Fruit fly (Drosophila melanogaster): ENCODE results near the gene PyK.

The PyK gene

dm6 chr3R:22410537-22411360 is 43.4 kb downstream of the PyK start, which contains the start of the genes CG13850 and lqfR (continued):
- TF ChIP-seq chif (GFP tag; optimal IDR thresholded peaks at IDR 0.05) (peak; percentile 44 to 73), CrebB (tag; optimal IDR thresholded peaks at IDR 0.05) (no peak), unc-4 (GFP tag; IDR thresholded peaks at IDR 0.05; ENCODE audit: partially characterized antibody) (no peak), wek (GFP tag; optimal IDR thresholded peaks at IDR 0.05) (no peak), nom (GFP tag; optimal IDR thresholded peaks at IDR 0.05) (no peak), tup (GFP tag; optimal IDR thresholded peaks at IDR 0.05) (peak; percentile 48), hkb (optimal IDR thresholded peaks at IDR 0.05) (peak; percentile 52), hkb (GFP tag; IDR thresholded peaks at IDR 0.05) (no peak), tx (GFP tag; optimal IDR thresholded peaks at IDR 0.05) (peak; percentile 75), jumu (GFP tag; optimal IDR thresholded peaks at IDR 0.05) (peak; percentile 81), dmrt99B (tag; optimal IDR thresholded peaks at IDR 0.05) (no peak), dysf (GFP tag; IDR thresholded peaks at IDR 0.05) (peak; percentile 75; the same call in 2 of the 3 replicates), amos (GFP tag; IDR thresholded peaks at IDR 0.05; ENCODE audit: partially characterized antibody) (no peak), CG8388 (GFP tag; optimal IDR thresholded peaks at IDR 0.05) (peak; percentile 2), CG30020 (tag; optimal IDR thresholded peaks at IDR 0.05) (peak; percentile 11), Fer2 (tag; optimal IDR thresholded peaks at IDR 0.05) (peak; percentile 22), CG5245 (GFP tag; optimal IDR thresholded peaks at IDR 0.05) (peak; percentile 65), Mad (GFP tag; optimal IDR thresholded peaks at IDR 0.05) (peak; percentile 66), CG12236 (GFP tag; optimal IDR thresholded peaks at IDR 0.05) (peak; percentile 26), Gsc (GFP tag; IDR thresholded peaks at IDR 0.05) (no peak), Doc2 (GFP tag; IDR thresholded peaks at IDR 0.05) (no peak), unpg (GFP tag; optimal IDR thresholded peaks at IDR 0.05) (no peak), CG11085 (GFP tag; IDR thresholded peaks at IDR 0.05) (peak; percentile 40; the same call in 1 of the 2 replicates), YL-1 (GFP tag; optimal IDR thresholded peaks at IDR 0.05) (peak; percentile 71), CG32767 (GFP tag; IDR thresholded peaks at IDR 0.05) (no peak), tap (tag; optimal IDR thresholded peaks at IDR 0.05) (no peak), Kr (GFP tag; optimal IDR thresholded peaks at IDR 0.05) (no peak), vnd (GFP tag; IDR thresholded peaks at IDR 0.05; ENCODE audit: partially characterized antibody) (no peak), so (GFP tag; IDR thresholded peaks at IDR 0.05) (no peak), CG10267 (tag; optimal IDR thresholded peaks at IDR 0.05) (peak; percentile 97), Ets65A (GFP tag) (peak; percentile 99), D (optimal IDR thresholded peaks at IDR 0.05) (no peak), D (GFP tag; optimal IDR thresholded peaks at IDR 0.05) (peak; percentile 64), MTF-1 (GFP tag; optimal IDR thresholded peaks at IDR 0.05; ENCODE audit: borderline replicate concordance) (no peak), CG18262 (tag; optimal IDR thresholded peaks at IDR 0.05) (peak; percentile 76), CG18599 (GFP tag; optimal IDR thresholded peaks at IDR 0.05) (peak; percentile 53), CG3407 (GFP tag; optimal IDR thresholded peaks at IDR 0.05) (peak; percentile 38), nmo (GFP tag; optimal IDR thresholded peaks at IDR 0.05) (peak; percentile 87), CG15073 (GFP tag; optimal IDR thresholded peaks at IDR 0.05) (no peak), HLHmδ (GFP tag; optimal IDR thresholded peaks at IDR 0.05) (no peak), gro (GFP tag; optimal IDR thresholded peaks at IDR 0.05) (peak; percentile 48), lmd (GFP tag; IDR thresholded peaks at IDR 0.05) (peak; percentile 64), eyg (GFP tag; optimal IDR thresholded peaks at IDR 0.05) (peak; percentile 39), Lhr (GFP tag; optimal IDR thresholded peaks at IDR 0.05) (peak; percentile 53), CG4404 (GFP tag; IDR thresholded peaks at IDR 0.05) (peak; percentile 66; the same call in 1 of the 2 replicates), Dp (GFP tag; optimal IDR thresholded peaks at IDR 0.05) (no peak), ap (GFP tag; IDR thresholded peaks at IDR 0.05) (no peak), fd96Cb (tag; optimal IDR thresholded peaks at IDR 0.05) (peak; percentile 58), disco-r (GFP tag; optimal IDR thresholded peaks at IDR 0.05) (no peak)

Data from whole organism, embryonic.